Worm (Caenorhabditis elegans) whole organism, midembryonic: Measurements from ENCODE around the gene math-6.

ENCODE experiments used
- klf-2 ChIP-seq: fragments of 200-800 bp; sonication (Bioruptor generic); conservative IDR thresholded peaks from 2 replicates; pipeline ENCODE4 v1.3.6; 2022; ENCODE audit warnings: missing genetic modification reagents, missing genetic modification characterization, missing compliant biosample characterization
- tab-1 ChIP-seq: fragments of 200-800 bp; sonication (Bioruptor generic); IDR thresholded peaks from 2 replicates; pipeline ENCODE4 v1.3.6; 2022; ENCODE audit warnings: missing genetic modification characterization, missing compliant biosample characterization

DNA sequence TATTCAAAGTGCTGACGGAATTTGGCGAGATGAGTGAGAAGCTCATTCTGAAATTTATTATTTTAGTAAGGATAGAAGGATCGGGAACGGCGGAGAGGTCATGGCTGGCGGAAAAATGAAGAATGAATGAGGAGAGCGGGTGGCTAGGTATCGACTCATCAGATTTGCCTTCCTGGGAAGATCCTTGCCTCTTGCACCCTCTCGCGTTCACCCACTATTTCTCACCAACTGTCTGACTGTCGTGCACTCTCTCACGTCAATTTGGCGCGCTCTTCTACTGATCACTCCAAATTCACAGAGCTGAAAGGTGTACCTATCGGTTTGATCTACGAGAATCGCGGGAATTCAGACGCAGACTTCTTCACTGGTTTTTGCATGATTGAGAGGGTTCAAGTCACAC is 36.4 kb downstream of the math-6 start, which contains the start of gene fbxb-97:
- no peak for TF ChIP-seq klf-2
- no peak for TF ChIP-seq tab-1 (GFP tag; lab: Robert Waterston, UW)
